Fruit fly (Drosophila melanogaster) whole organism, wandering third instar larva: Measurements from ENCODE around the gene Ets97D.

Experiments used
- Abd-B ChIP-seq: fragments of >200 bp; optimal IDR thresholded peaks from 2 replicates; lab custom pipeline; 2017; ENCODE audit warnings: missing biosample characterization, missing genetic modification characterization
- CG32264 ChIP-seq: fragments of 200-800 bp; sonication (Bioruptor generic); optimal IDR thresholded peaks from 2 replicates; lab custom pipeline; 2016; ENCODE audit warnings: missing biosample characterization, missing genetic modification characterization
- CG9705 ChIP-seq: fragments of 200-800 bp; sonication (Bioruptor generic); optimal IDR thresholded peaks from 2 replicates; lab custom pipeline; 2018; ENCODE audit warnings: missing biosample characterization, mild to moderate bottlenecking, missing genetic modification characterization
- Dif ChIP-seq: fragments of 200-275, 200-300 bp; sonication (Bioruptor generic); optimal IDR thresholded peaks from 2 replicates; lab custom pipeline; 2018; ENCODE audit warnings: missing biosample characterization, missing genetic modification characterization; ENCODE audit not compliant: partially characterized antibody
- GATAd ChIP-seq: sonication (Bioruptor generic); optimal IDR thresholded peaks from 2 replicates; lab custom pipeline; 2016; ENCODE audit warnings: missing biosample characterization, missing genetic modification characterization
- HLH106 ChIP-seq: fragments of 200-800 bp; optimal IDR thresholded peaks from 3 replicates; lab custom pipeline; 2019; ENCODE audit warnings: missing biosample characterization, mild to moderate bottlenecking, missing genetic modification characterization, moderate library complexity
- Hnf4 ChIP-seq: fragments of 200-800 bp; sonication (Bioruptor generic); optimal IDR thresholded peaks from 2 replicates; lab custom pipeline; 2016; ENCODE audit warnings: missing biosample characterization, mild to moderate bottlenecking, missing genetic modification characterization
- Hr78 ChIP-seq: fragments of >200 bp; optimal IDR thresholded peaks from 2 replicates; lab custom pipeline; 2017; ENCODE audit warnings: missing biosample characterization, missing genetic modification characterization
- Hr83 ChIP-seq: fragments of 200-300 bp; sonication (Bioruptor generic); optimal IDR thresholded peaks from 2 replicates; lab custom pipeline; 2016; ENCODE audit warnings: missing biosample characterization, mild to moderate bottlenecking, missing genetic modification characterization, moderate library complexity; ENCODE audit not compliant: poor library complexity, severe bottlenecking
- Jra ChIP-seq: sonication (Bioruptor generic); optimal IDR thresholded peaks from 2 replicates; lab custom pipeline; 2016; ENCODE audit warnings: missing biosample characterization, missing genetic modification characterization
- Mio ChIP-seq: sonication (Bioruptor generic); optimal IDR thresholded peaks from 2 replicates; lab custom pipeline; 2016; ENCODE audit warnings: missing biosample characterization, missing genetic modification characterization
- Myc ChIP-seq: fragments of >200 bp; optimal IDR thresholded peaks from 2 replicates; lab custom pipeline; 2017
- OdsH ChIP-seq: fragments of 200-800 bp; sonication (Bioruptor generic); optimal IDR thresholded peaks from 2 replicates; lab custom pipeline; 2016; ENCODE audit warnings: missing biosample characterization, mild to moderate bottlenecking, missing genetic modification characterization
- Rel ChIP-seq, 2 experiments: fragments of 200-800 bp; sonication (Bioruptor generic) in 1 of 2; optimal IDR thresholded peaks; 2 replicates in 1 of 2; 3 replicates in 1 of 2; lab custom pipeline; 2016 to 2019; ENCODE audit warnings: mild to moderate bottlenecking in 2 of 2, missing biosample characterization in 2 of 2, missing genetic modification characterization in 2 of 2, moderate library complexity in 1 of 2
- Sp1 ChIP-seq: fragments of 200-800 bp; sonication (Bioruptor generic); optimal IDR thresholded peaks from 3 replicates; lab custom pipeline; 2019; ENCODE audit warnings: missing biosample characterization, mild to moderate bottlenecking, missing genetic modification characterization, moderate library complexity
- Vsx2 ChIP-seq: fragments of 200-300, 225-300 bp; sonication (Bioruptor generic); optimal IDR thresholded peaks from 2 replicates; lab custom pipeline; 2018; ENCODE audit warnings: missing biosample characterization, missing genetic modification characterization; ENCODE audit not compliant: partially characterized antibody
- br ChIP-seq: fragments of 200-800 bp; sonication (Bioruptor generic); optimal IDR thresholded peaks from 2 replicates; lab custom pipeline; 2016; ENCODE audit warnings: missing biosample characterization, missing genetic modification characterization
- brk ChIP-seq: fragments of 200-800 bp; sonication (Bioruptor generic); optimal IDR thresholded peaks from 2 replicates; lab custom pipeline; 2016; ENCODE audit warnings: missing biosample characterization, mild to moderate bottlenecking, missing genetic modification characterization
- dl ChIP-seq, 2 experiments: fragments of 175-275, 200-275 bp in 1 of 2; fragments of 200-275 bp in 1 of 2; sonication (Bioruptor generic); optimal IDR thresholded peaks; lab custom pipeline; 2018; ENCODE audit warnings: mild to moderate bottlenecking in 2 of 2, missing biosample characterization in 2 of 2, missing genetic modification characterization in 2 of 2, moderate library complexity in 2 of 2; ENCODE audit not compliant: partially characterized antibody in 2 of 2, insufficient read depth in 1 of 2
- dmrt93B ChIP-seq: fragments of 200-800 bp; sonication (Bioruptor generic); optimal IDR thresholded peaks from 2 replicates; lab custom pipeline; 2018; ENCODE audit warnings: missing biosample characterization, mild to moderate bottlenecking, missing genetic modification characterization
- dsf ChIP-seq: sonication (Bioruptor generic); optimal IDR thresholded peaks from 2 replicates; lab custom pipeline; 2016; ENCODE audit warnings: missing biosample characterization, missing genetic modification characterization, borderline replicate concordance
- ey ChIP-seq: fragments of 200-800 bp; sonication (Bioruptor generic); optimal IDR thresholded peaks from 2 replicates; lab custom pipeline; 2016; ENCODE audit warnings: missing biosample characterization, missing genetic modification characterization
- foxo ChIP-seq, 2 experiments: fragments of 200-800 bp; sonication (Bioruptor generic); optimal IDR thresholded peaks; 2 replicates in 1 of 2; 3 replicates in 1 of 2; lab custom pipeline; 2016 to 2017; ENCODE audit warnings: missing biosample characterization in 2 of 2, missing genetic modification characterization in 2 of 2
- fru ChIP-seq: fragments of 200-800 bp; sonication (Bioruptor generic); optimal IDR thresholded peaks from 3 replicates; lab custom pipeline; 2016; ENCODE audit warnings: missing biosample characterization, mild to moderate bottlenecking, missing genetic modification characterization
- h ChIP-seq: fragments of 200-800 bp; sonication (Bioruptor generic); optimal IDR thresholded peaks from 3 replicates; lab custom pipeline; 2016; ENCODE audit warnings: missing biosample characterization, mild to moderate bottlenecking, missing genetic modification characterization
- jim ChIP-seq: fragments of 175-275, 200-325 bp; sonication (Bioruptor generic); optimal IDR thresholded peaks from 2 replicates; lab custom pipeline; 2016; ENCODE audit warnings: missing biosample characterization, mild to moderate bottlenecking, missing genetic modification characterization
- lola ChIP-seq: fragments of >200 bp; optimal IDR thresholded peaks from 2 replicates; lab custom pipeline; 2017; ENCODE audit warnings: missing biosample characterization, missing genetic modification characterization
- pan ChIP-seq: fragments of >200 bp; optimal IDR thresholded peaks from 2 replicates; lab custom pipeline; 2017
- psq ChIP-seq: fragments of 200-800 bp; sonication (Bioruptor generic); optimal IDR thresholded peaks from 3 replicates; lab custom pipeline; 2017; ENCODE audit warnings: missing biosample characterization, mild to moderate bottlenecking, missing genetic modification characterization, moderate library complexity
- rgr ChIP-seq: fragments of 200-800 bp; sonication (Bioruptor generic); optimal IDR thresholded peaks from 3 replicates; lab custom pipeline; 2016; ENCODE audit warnings: missing biosample characterization, mild to moderate bottlenecking, missing genetic modification characterization
- sage ChIP-seq: fragments of 200-800 bp; sonication (Bioruptor generic); optimal IDR thresholded peaks from 2 replicates; lab custom pipeline; 2016; ENCODE audit warnings: missing biosample characterization, mild to moderate bottlenecking, missing genetic modification characterization
- sv ChIP-seq: fragments of 200-800 bp; sonication (Bioruptor generic); optimal IDR thresholded peaks from 3 replicates; lab custom pipeline; 2016; ENCODE audit warnings: missing biosample characterization, missing genetic modification characterization
- tai ChIP-seq: sonication (Bioruptor generic); optimal IDR thresholded peaks from 2 replicates; lab custom pipeline; 2016; ENCODE audit warnings: missing biosample characterization, missing genetic modification characterization
- usp ChIP-seq: fragments of >200 bp; optimal IDR thresholded peaks from 2 replicates; lab custom pipeline; 2017; ENCODE audit warnings: missing biosample characterization, missing genetic modification characterization
- woc ChIP-seq: sonication (Bioruptor generic); optimal IDR thresholded peaks from 2 replicates; lab custom pipeline; 2016; ENCODE audit warnings: missing biosample characterization, mild to moderate bottlenecking, missing genetic modification characterization

Ets97D gene

dm6 chr3R:26928424-26928823 is 15.7 kb upstream of the Ets97D start (continued):
- TF ChIP-seq dmrt93B (GFP tag; lab: Kevin White, UChicago): peak; percentile 74
- peak; percentile 77 for TF ChIP-seq sage (GFP tag; lab: Kevin White, UChicago)

- TF ChIP-seq usp (GFP tag; lab: Kevin White, UChicago) (no peak), Rel (GFP tag; optimal IDR thresholded peaks at IDR 0.05; lab: Kevin White, UChicago) (no peak), Rel (tag; optimal IDR thresholded peaks at IDR 0.05; lab: Kevin White, UChicago) (no peak), tai (no peak), Hnf4 (GFP tag; lab: Kevin White, UChicago) (no peak), dmrt93B (GFP tag; lab: Kevin White, UChicago) (no peak), lola (GFP tag; lab: Kevin White, UChicago) (no peak)
Observed at dm6 chr3R:26926477-26926876, 13.8 kb upstream of the Ets97D start.

- TF ChIP-seq Hr78 (GFP tag; lab: Kevin White, UChicago) (no peak), Dif (GFP tag; lab: Kevin White, UChicago) (no peak), dl (GFP tag; optimal IDR thresholded peaks at IDR 0.05; lab: Kevin White, UChicago; ENCODE audit: insufficient read depth in 1 of 2, partially characterized antibody in 2 of 2) (no peak), OdsH (peak; percentile 18), CG9705 (GFP tag; lab: Kevin White, UChicago) (peak; percentile 22), foxo (GFP tag; optimal IDR thresholded peaks at IDR 0.05; lab: Kevin White, UChicago) (peak in 1 of 2 experiments; percentile 52), rgr (GFP tag; lab: Kevin White, UChicago) (peak; percentile 53), h (peak; percentile 64), br (GFP tag; lab: Kevin White, UChicago) (peak; percentile 54), woc (GFP tag; lab: Kevin White, UChicago) (peak; percentile 31), dmrt93B (GFP tag; lab: Kevin White, UChicago) (peak; percentile 56), Vsx2 (no peak), psq (GFP tag; lab: Kevin White, UChicago) (peak; percentile 3), Sp1 (peak; percentile 25), CG32264 (GFP tag; lab: Kevin White, UChicago) (peak; percentile 27), HLH106 (tag; lab: Kevin White, UChicago) (peak; percentile 52), ey (GFP tag; lab: Kevin White, UChicago) (peak; percentile 40), Jra (GFP tag; lab: Kevin White, UChicago) (no peak), Hnf4 (GFP tag; lab: Kevin White, UChicago) (peak; percentile 47), fru (GFP tag; lab: Kevin White, UChicago) (peak; percentile 59), jim (GFP tag; lab: Kevin White, UChicago) (no peak)
Observed at dm6 chr3R:26923830-26924333, 11.2 kb upstream of the Ets97D start.

dm6 chr3R:26918857-26919256 is 6.2 kb upstream of the Ets97D start:
- TF ChIP-seq brk (GFP tag; lab: Kevin White, UChicago) (no peak), Vsx2 (no peak), Myc (lab: Kevin White, UChicago) (no peak), Sp1 (no peak), OdsH (no peak), br (GFP tag; lab: Kevin White, UChicago) (no peak), dmrt93B (GFP tag; lab: Kevin White, UChicago) (no peak), Hr83 (GFP tag; lab: Kevin White, UChicago) (no peak), dsf (GFP tag; lab: Kevin White, UChicago) (no peak), Hr78 (GFP tag; lab: Kevin White, UChicago) (no peak), rgr (GFP tag; lab: Kevin White, UChicago) (no peak), usp (GFP tag; lab: Kevin White, UChicago) (no peak), woc (GFP tag; lab: Kevin White, UChicago) (no peak)

dm6 chr3R:26915463-26915925 is 2.8 kb upstream of the Ets97D start, which contains the start of gene CG46339:
CG46339 (plus strand) TSS chr3R:26915761.
- TF ChIP-seq Myc (lab: Kevin White, UChicago): no peak
- no peak for TF ChIP-seq sage (GFP tag; lab: Kevin White, UChicago)
- TF ChIP-seq h: peak; percentile 62
- TF ChIP-seq lola (GFP tag; lab: Kevin White, UChicago): no peak
- TF ChIP-seq brk (GFP tag; lab: Kevin White, UChicago): no peak
- no peak for TF ChIP-seq woc (GFP tag; lab: Kevin White, UChicago)
- no peak for TF ChIP-seq GATAd (GFP tag; lab: Kevin White, UChicago)
- TF ChIP-seq Mio (GFP tag; lab: Kevin White, UChicago): no peak
- no peak for TF ChIP-seq sv (GFP tag; lab: Kevin White, UChicago)
- peak; percentile 92 for TF ChIP-seq Hr83 (GFP tag; lab: Kevin White, UChicago)
- TF ChIP-seq rgr (GFP tag; lab: Kevin White, UChicago): peak; percentile 76
- no peak for TF ChIP-seq usp (GFP tag; lab: Kevin White, UChicago)
- TF ChIP-seq pan: no peak
- no peak for TF ChIP-seq dmrt93B (GFP tag; lab: Kevin White, UChicago)
- no peak for TF ChIP-seq Abd-B
- TF ChIP-seq foxo (GFP tag; optimal IDR thresholded peaks at IDR 0.05; lab: Kevin White, UChicago): peak in 1 of 2 experiments; percentile 55
- TF ChIP-seq Hnf4 (GFP tag; lab: Kevin White, UChicago): no peak
- TF ChIP-seq OdsH: peak; percentile 45
- TF ChIP-seq dsf (GFP tag; lab: Kevin White, UChicago): no peak
- TF ChIP-seq CG9705 (GFP tag; lab: Kevin White, UChicago): no peak
- peak; percentile 41 for TF ChIP-seq Jra (GFP tag; lab: Kevin White, UChicago)
- peak; percentile 53 for TF ChIP-seq Sp1
- TF ChIP-seq Vsx2: peak; percentile 91
- TF ChIP-seq Hr78 (GFP tag; lab: Kevin White, UChicago): no peak
- TF ChIP-seq psq (GFP tag; lab: Kevin White, UChicago): no peak
- peak; percentile 30 for TF ChIP-seq HLH106 (tag; lab: Kevin White, UChicago)
- peak; percentile 78 for TF ChIP-seq br (GFP tag; lab: Kevin White, UChicago)
- peak in 1 of 2 experiments; percentile 4 for TF ChIP-seq dl (GFP tag; optimal IDR thresholded peaks at IDR 0.05; lab: Kevin White, UChicago; ENCODE audit: insufficient read depth in 1 of 2, partially characterized antibody in 2 of 2)
